Fruit fly (Drosophila melanogaster): Measurements from ENCODE around the gene regucalcin.

Gene regucalcin

dm6 chrX:12032136-12032682, 20.0 kb downstream of the regucalcin start, which contains the start of gene Cyp318a1:
Gene Cyp318a1 (plus strand): TSS chrX:12032632.
- TF ChIP-seq CG32006 (GFP tag; optimal IDR thresholded peaks at IDR 0.05) (no peak), CG8632 (GFP tag; optimal IDR thresholded peaks at IDR 0.05) (no peak), CG11762 (GFP tag; optimal IDR thresholded peaks at IDR 0.05; ENCODE audit: insufficient read depth) (no peak), CG6792 (GFP tag; optimal IDR thresholded peaks at IDR 0.05) (no peak), dac (GFP tag; optimal IDR thresholded peaks at IDR 0.05) (no peak), fd85E (GFP tag; optimal IDR thresholded peaks at IDR 0.05) (no peak), CG11294 (GFP tag; IDR thresholded peaks at IDR 0.05) (no peak), net (GFP tag; optimal IDR thresholded peaks at IDR 0.05) (no peak), CG3032 (tag; optimal IDR thresholded peaks at IDR 0.05) (no peak), CG3919 (GFP tag; optimal IDR thresholded peaks at IDR 0.05) (no peak), CG1621 (tag; optimal IDR thresholded peaks at IDR 0.05) (no peak), Sox14 (GFP tag; optimal IDR thresholded peaks at IDR 0.05) (no peak), Lpt (GFP tag; optimal IDR thresholded peaks at IDR 0.05) (no peak)

dm6 chrX:12034713-12035112, 22.5 kb downstream of the regucalcin start:
- TF ChIP-seq Sox14 (GFP tag; optimal IDR thresholded peaks at IDR 0.05) (no peak), svp (GFP tag) (peak; percentile 60)

- TF ChIP-seq CG6792 (GFP tag; optimal IDR thresholded peaks at IDR 0.05): no peak
- no peak for TF ChIP-seq CG4318 (GFP tag; optimal IDR thresholded peaks at IDR 0.05)
- no peak for TF ChIP-seq achi (GFP tag; optimal IDR thresholded peaks at IDR 0.05)
- TF ChIP-seq CG6854 (GFP tag; optimal IDR thresholded peaks at IDR 0.05): no peak
- TF ChIP-seq cyc (GFP tag; optimal IDR thresholded peaks at IDR 0.05): no peak
- no peak for TF ChIP-seq Sox15 (GFP tag; optimal IDR thresholded peaks at IDR 0.05)
- TF ChIP-seq fkh (GFP tag; optimal IDR thresholded peaks at IDR 0.05): no peak
- no peak for TF ChIP-seq Eip78C (GFP tag)
- TF ChIP-seq CG3919 (GFP tag; optimal IDR thresholded peaks at IDR 0.05): no peak
- TF ChIP-seq CG10669 (GFP tag; optimal IDR thresholded peaks at IDR 0.05): no peak
- no peak for TF ChIP-seq Met (GFP tag; optimal IDR thresholded peaks at IDR 0.05)
- no peak for TF ChIP-seq CG31627 (GFP tag; optimal IDR thresholded peaks at IDR 0.05)
- no peak for TF ChIP-seq Hr39 (GFP tag; optimal IDR thresholded peaks at IDR 0.05)
These were observed 23.0 kb downstream of the regucalcin start for dm6 chrX:12035207-12035606.

DNA sequence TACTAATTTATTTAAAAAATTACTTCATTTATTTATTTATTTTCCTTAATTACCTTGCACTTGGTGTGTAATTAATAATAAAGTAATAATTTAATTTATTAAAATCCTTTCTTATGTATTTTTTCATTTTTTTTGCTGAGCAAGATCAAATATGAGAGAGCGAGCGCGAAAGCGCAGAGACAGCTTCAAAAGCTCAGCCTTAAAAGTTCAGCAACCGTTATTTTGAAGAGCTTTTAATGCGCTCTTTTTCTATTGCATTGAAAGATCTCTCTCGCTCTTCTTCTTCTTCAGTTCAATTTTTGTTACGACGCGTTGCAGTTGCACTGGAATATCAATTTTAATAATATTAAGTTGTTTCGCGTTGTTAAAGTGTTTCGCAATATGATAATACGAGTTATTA, 31.2 kb downstream of the regucalcin start, which contains the start of gene Ten-a:
Gene Ten-a, plus strand, starts transcription at position 301 of the 400 bp plus-strand sequence.
- TF ChIP-seq Ets21C (GFP tag; optimal IDR thresholded peaks at IDR 0.05) (no peak), CG3032 (tag; optimal IDR thresholded peaks at IDR 0.05) (no peak), vri (GFP tag; optimal IDR thresholded peaks at IDR 0.05) (no peak), CG8632 (GFP tag; optimal IDR thresholded peaks at IDR 0.05) (no peak), Ets96B (tag; optimal IDR thresholded peaks at IDR 0.05) (no peak), Sox102F (GFP tag; optimal IDR thresholded peaks at IDR 0.05) (no peak), salr (GFP tag; optimal IDR thresholded peaks at IDR 0.05) (no peak), CG6163 (GFP tag; IDR thresholded peaks at IDR 0.05) (no peak), CG6808 (GFP tag; optimal IDR thresholded peaks at IDR 0.05) (no peak), cyc (GFP tag; optimal IDR thresholded peaks at IDR 0.05) (no peak), Hr38 (GFP tag; optimal IDR thresholded peaks at IDR 0.05) (no peak)

- TF ChIP-seq CG31627 (GFP tag; optimal IDR thresholded peaks at IDR 0.05) (no peak), Ets96B (tag; optimal IDR thresholded peaks at IDR 0.05) (no peak), esn (GFP tag; optimal IDR thresholded peaks at IDR 0.05) (no peak), Met (GFP tag; optimal IDR thresholded peaks at IDR 0.05) (no peak), salr (GFP tag; optimal IDR thresholded peaks at IDR 0.05) (no peak), CG11762 (GFP tag; optimal IDR thresholded peaks at IDR 0.05; ENCODE audit: insufficient read depth) (no peak), CG7368 (GFP tag; optimal IDR thresholded peaks at IDR 0.05) (no peak), Ets21C (GFP tag; optimal IDR thresholded peaks at IDR 0.05) (no peak), Sox15 (GFP tag; optimal IDR thresholded peaks at IDR 0.05) (no peak), fkh (GFP tag; optimal IDR thresholded peaks at IDR 0.05) (no peak), Sox102F (GFP tag; optimal IDR thresholded peaks at IDR 0.05) (no peak), cyc (GFP tag; optimal IDR thresholded peaks at IDR 0.05) (no peak), ss (GFP tag; optimal IDR thresholded peaks at IDR 0.05) (no peak), Sox14 (GFP tag; optimal IDR thresholded peaks at IDR 0.05) (no peak), fd85E (GFP tag; optimal IDR thresholded peaks at IDR 0.05) (no peak), CG9139 (GFP tag; optimal IDR thresholded peaks at IDR 0.05) (no peak), acj6 (GFP tag; optimal IDR thresholded peaks at IDR 0.05) (no peak), Smox (GFP tag; optimal IDR thresholded peaks at IDR 0.05) (no peak), svp (GFP tag) (no peak), Hr38 (GFP tag; optimal IDR thresholded peaks at IDR 0.05) (no peak)
These were observed 38.1 kb downstream of the regucalcin start for dm6 chrX:12050292-12050691.
